Worm (Caenorhabditis elegans) whole organism, midembryonic: ENCODE measurements around the gene mec-1.

Experiments used
- cog-1 ChIP-seq: sonication (generic microtip); optimal IDR thresholded peaks from 2 replicates; lab custom pipeline; 2016; ENCODE audit warnings: missing genetic modification characterization, missing compliant biosample characterization
- flt-1 ChIP-seq: fragments of 200-800 bp; sonication (Bioruptor generic); IDR thresholded peaks from 2 replicates; pipeline ENCODE4 v1.3.6; 2022; ENCODE audit warnings: missing genetic modification characterization, missing compliant biosample characterization
- ztf-23 ChIP-seq: fragments of 200-800 bp; sonication (Bioruptor generic); IDR thresholded peaks from 2 replicates; pipeline ENCODE4 v1.3.6; 2022; ENCODE audit warnings: missing genetic modification reagents, missing genetic modification characterization, missing compliant biosample characterization

- TF ChIP-seq flt-1 (no peak), cog-1 (tag; lab: Kevin White, UChicago) (no peak), ztf-23 (GFP tag; lab: Robert Waterston, UW) (no peak)
Observed at ce11 chrV:6969950-6970532, 13.7 kb downstream of the mec-1 start, which contains the start of gene ptr-15.
